Worm (Caenorhabditis elegans): ENCODE data around the gene F17C11.26.

Gene F17C11.26

DNA sequence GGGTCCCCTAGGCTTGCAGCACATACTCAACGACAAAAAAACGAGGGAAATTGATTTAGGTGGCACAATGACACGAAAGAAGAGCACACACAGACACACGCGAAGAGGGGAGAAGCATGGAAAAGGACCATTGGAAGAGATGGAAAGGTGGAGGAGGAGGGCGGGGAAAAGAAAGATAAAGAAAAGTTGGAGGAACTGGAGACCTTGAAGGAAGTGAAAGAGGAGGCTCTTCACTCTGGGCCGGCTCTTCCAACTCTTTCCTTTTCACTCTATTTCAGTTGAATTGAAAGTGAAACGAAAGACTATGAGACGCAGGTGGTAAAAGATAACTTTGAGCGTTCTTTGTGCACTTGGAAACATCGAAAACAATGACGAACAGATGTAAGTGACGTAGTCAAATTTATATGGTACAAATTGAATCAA, 20.2 kb downstream of the F17C11.26 start (continued):
- TF ChIP-seq tbx-2 (tag; optimal IDR thresholded peaks at IDR 0.05) (peak; percentile 81), egl-27 (tag; optimal IDR thresholded peaks at IDR 0.05) (peak in 1 of 2 experiments; percentile 44), nhr-47 (tag; optimal IDR thresholded peaks at IDR 0.05) (peak; percentile 73), isw-1 (GFP tag; IDR thresholded peaks at IDR 0.05) (peak; percentile 44), nhr-90 (tag; optimal IDR thresholded peaks at IDR 0.05; ENCODE audit: poor library complexity) (peak; percentile 9)

DNA sequence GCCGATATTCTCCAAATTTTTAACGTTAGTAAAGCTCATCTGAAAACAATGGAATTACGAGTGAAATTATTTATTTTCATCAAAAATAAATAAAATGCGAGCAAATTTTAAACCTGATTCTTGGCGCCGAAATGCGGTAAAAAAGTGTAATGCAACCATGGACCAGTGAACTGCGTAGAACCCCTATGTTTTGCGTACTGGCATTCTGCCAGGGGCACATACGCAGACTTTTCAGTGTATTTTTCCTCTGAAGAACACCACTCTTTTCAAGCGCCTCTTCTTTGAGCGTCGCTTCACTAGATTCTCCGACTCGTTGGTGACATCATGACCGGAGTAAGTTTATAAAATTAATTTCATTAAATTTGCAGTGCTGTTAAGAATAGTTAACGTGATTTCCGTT, 24.3 kb downstream of the F17C11.26 start, which contains the start of the genes ctf-4 and eef-1G:
ctf-4 (minus strand) TSS at position 39 of the 400 bp plus-strand sequence.
eef-1G (plus strand) TSS at position 219 of the 400 bp plus-strand sequence.
- TF ChIP-seq nhr-20 (tag; optimal IDR thresholded peaks at IDR 0.05) (peak; percentile 99), ztf-11 (tag; optimal IDR thresholded peaks at IDR 0.05) (peak in 1 of 2 experiments; percentile 67), isw-1 (GFP tag; IDR thresholded peaks at IDR 0.05) (peak; percentile 94), ceh-90 (tag; optimal IDR thresholded peaks at IDR 0.05) (no peak), pag-3 (tag; optimal IDR thresholded peaks at IDR 0.05; ENCODE audit: borderline replicate concordance, insufficient read depth) (no peak), fos-1 (tag; optimal IDR thresholded peaks at IDR 0.05) (peak; percentile 93), egl-27 (tag; optimal IDR thresholded peaks at IDR 0.05) (peak in 1 of 2 experiments; percentile 34), C16A3.4 (tag; optimal IDR thresholded peaks at IDR 0.05) (peak; percentile 98), tlp-1 (tag; optimal IDR thresholded peaks at IDR 0.05) (no peak), unc-98 (GFP tag; IDR thresholded peaks at IDR 0.05) (peak; percentile 72), nhr-28 (tag; optimal IDR thresholded peaks at IDR 0.05) (no peak), jun-1 (tag; optimal IDR thresholded peaks at IDR 0.05) (peak; percentile 91), hlh-4 (tag; optimal IDR thresholded peaks at IDR 0.05) (no peak), irx-1 (tag; optimal IDR thresholded peaks at IDR 0.05) (peak; percentile 90), blmp-1 (tag; optimal IDR thresholded peaks at IDR 0.05) (peak; percentile 92), ceh-88 (GFP tag; IDR thresholded peaks at IDR 0.05) (peak; percentile 85), nhr-11 (tag; optimal IDR thresholded peaks at IDR 0.05) (peak; percentile 69), nhr-77 (tag; optimal IDR thresholded peaks at IDR 0.05) (peak; percentile 96), pax-3 (tag; optimal IDR thresholded peaks at IDR 0.05) (peak; percentile 91), zip-4 (GFP tag; optimal IDR thresholded peaks at IDR 0.05) (peak; percentile 85), hlh-17 (GFP tag; optimal IDR thresholded peaks at IDR 0.05; ENCODE audit: borderline replicate concordance) (no peak), ztf-4 (tag; optimal IDR thresholded peaks at IDR 0.05) (peak; percentile 93), nhr-237 (tag; optimal IDR thresholded peaks at IDR 0.05) (peak; percentile 89), hpl-2 (GFP tag; optimal IDR thresholded peaks at IDR 0.05) (peak; percentile 89), rnt-1 (tag; optimal IDR thresholded peaks at IDR 0.05) (peak; percentile 96), dsc-1 (tag; optimal IDR thresholded peaks at IDR 0.05) (peak; percentile 95), nhr-71 (tag; optimal IDR thresholded peaks at IDR 0.05) (peak; percentile 98), nhr-12 (tag; optimal IDR thresholded peaks at IDR 0.05) (no peak), unc-62 (GFP tag; optimal IDR thresholded peaks at IDR 0.05) (no peak), alr-1 (tag; optimal IDR thresholded peaks at IDR 0.05; ENCODE audit: borderline replicate concordance) (no peak), elt-3 (tag; optimal IDR thresholded peaks at IDR 0.05) (peak in 4 of 6 experiments; percentile 30 to 96 (median 94)), xbp-1 (tag; optimal IDR thresholded peaks at IDR 0.05) (peak; percentile 96), C34B4.2 (tag; optimal IDR thresholded peaks at IDR 0.05) (no peak), vab-15 (tag; optimal IDR thresholded peaks at IDR 0.05) (peak; percentile 74), mab-9 (GFP tag; IDR thresholded peaks at IDR 0.05) (peak; percentile 86), ces-1 (GFP tag; optimal IDR thresholded peaks at IDR 0.05) (no peak), nhr-90 (tag; optimal IDR thresholded peaks at IDR 0.05; ENCODE audit: poor library complexity) (peak; percentile 96), efl-1 (optimal IDR thresholded peaks at IDR 0.05) (peak; percentile 96 to 99), efl-1 (GFP tag; optimal IDR thresholded peaks at IDR 0.05 in 1 of 2) (peak; percentile 94 to 99), lin-13 (GFP tag; optimal IDR thresholded peaks at IDR 0.05) (peak; percentile 95), snu-23 (GFP tag; optimal IDR thresholded peaks at IDR 0.05) (peak; percentile 98), dpl-1 (GFP tag; optimal IDR thresholded peaks at IDR 0.05) (peak; percentile 95 to 96 (median 95)), ceh-63 (GFP tag; optimal IDR thresholded peaks at IDR 0.05) (no peak), snpc-4 (tag; optimal IDR thresholded peaks at IDR 0.05) (no peak), egl-13 (tag; optimal IDR thresholded peaks at IDR 0.05) (peak; percentile 95), tbx-2 (tag; optimal IDR thresholded peaks at IDR 0.05) (peak; percentile 97), sup-37 (GFP tag; optimal IDR thresholded peaks at IDR 0.05) (peak; percentile 71), fkh-4 (tag; optimal IDR thresholded peaks at IDR 0.05; ENCODE audit: borderline replicate concordance) (peak; percentile 67)
